Fruit fly (Drosophila melanogaster): ENCODE data around the gene HemK2.

- TF ChIP-seq CG8478 (optimal IDR thresholded peaks at IDR 0.05) (no peak), CTCF (optimal IDR thresholded peaks at IDR 0.05) (no peak)
Measured at dm6 chr2L:2806190-2806763, 46.8 kb upstream of the HemK2 start.
